Fruit fly (Drosophila melanogaster): Measurements from ENCODE around the gene Dyro.
A peak's percentile ranks its signal among the peaks of the same experiment; 100 is the strongest.

Gene Dyro

dm6 chr3L:11328015-11328680, 32.4 kb upstream of the Dyro start (continued):
- TF ChIP-seq ind (GFP tag; optimal IDR thresholded peaks at IDR 0.05) = peak; percentile 39
- TF ChIP-seq CG30403 (GFP tag; optimal IDR thresholded peaks at IDR 0.05) = peak; percentile 24
- TF ChIP-seq her (GFP tag; optimal IDR thresholded peaks at IDR 0.05) = no peak
- peak; percentile 48 for TF ChIP-seq al (GFP tag; IDR thresholded peaks at IDR 0.05)
- TF ChIP-seq Med (GFP tag) = peak; percentile 81
- peak; percentile 7 for TF ChIP-seq CG12071 (GFP tag; optimal IDR thresholded peaks at IDR 0.05)
- TF ChIP-seq row (GFP tag; IDR thresholded peaks at IDR 0.05) = peak; percentile 60
- peak; percentile 39 for TF ChIP-seq CG7839 (tag; optimal IDR thresholded peaks at IDR 0.05)
- TF ChIP-seq D19B (GFP tag; optimal IDR thresholded peaks at IDR 0.05) = no peak
- peak; percentile 12 for TF ChIP-seq oc (tag; optimal IDR thresholded peaks at IDR 0.05)
- TF ChIP-seq CHES-1-like (GFP tag; optimal IDR thresholded peaks at IDR 0.05) = no peak
- no peak for TF ChIP-seq D (optimal IDR thresholded peaks at IDR 0.05)
- peak; percentile 59 for TF ChIP-seq D (GFP tag; optimal IDR thresholded peaks at IDR 0.05)
- peak; percentile 55; the same call in 2 of the 3 replicates for TF ChIP-seq tgo (GFP tag; IDR thresholded peaks at IDR 0.05)
- TF ChIP-seq CG7928 (GFP tag; optimal IDR thresholded peaks at IDR 0.05) = no peak
- TF ChIP-seq Nf-YC (tag; optimal IDR thresholded peaks at IDR 0.05) = peak; percentile 4
- no peak for TF ChIP-seq klu (GFP tag; IDR thresholded peaks at IDR 0.05)
- peak; percentile 52 for TF ChIP-seq lmd (GFP tag; IDR thresholded peaks at IDR 0.05)
- peak in 1 of 2 experiments; percentile 25 for TF ChIP-seq eve (GFP tag; optimal IDR thresholded peaks at IDR 0.05)
- no peak for TF ChIP-seq NfI (GFP tag; optimal IDR thresholded peaks at IDR 0.05)
- peak; percentile 0 for TF ChIP-seq CG17829 (tag; optimal IDR thresholded peaks at IDR 0.05)
- TF ChIP-seq Asciz (GFP tag; optimal IDR thresholded peaks at IDR 0.05) = peak; percentile 45
- TF ChIP-seq Blimp-1 (GFP tag; optimal IDR thresholded peaks at IDR 0.05) = peak; percentile 47
- no peak for TF ChIP-seq Elba2 (GFP tag; optimal IDR thresholded peaks at IDR 0.05)
- no peak for TF ChIP-seq Scr (GFP tag; IDR thresholded peaks at IDR 0.05; ENCODE audit: partially characterized antibody)
- TF ChIP-seq HLH3B (GFP tag; IDR thresholded peaks at IDR 0.05) = peak; percentile 27; the same call in 1 of the 2 replicates
- TF ChIP-seq CG18599 (GFP tag; optimal IDR thresholded peaks at IDR 0.05) = peak; percentile 18
- peak; percentile 54; the same call in 2 of the 3 replicates for TF ChIP-seq dysf (GFP tag; IDR thresholded peaks at IDR 0.05)
- no peak for TF ChIP-seq CG34224 (GFP tag; IDR thresholded peaks at IDR 0.05; ENCODE audit: partially characterized antibody)
- peak; percentile 88 for TF ChIP-seq CG13894 (tag; optimal IDR thresholded peaks at IDR 0.05)
- TF ChIP-seq CG12219 (GFP tag; optimal IDR thresholded peaks at IDR 0.05) = peak; percentile 4
- peak; percentile 35 for TF ChIP-seq lab (GFP tag; optimal IDR thresholded peaks at IDR 0.05)

- TF ChIP-seq pros (GFP tag; optimal IDR thresholded peaks at IDR 0.05) = no peak
- peak; percentile 11 for TF ChIP-seq CG10147 (GFP tag; optimal IDR thresholded peaks at IDR 0.05)
- TF ChIP-seq gfzf (GFP tag; optimal IDR thresholded peaks at IDR 0.05) = no peak
- peak; percentile 65 for TF ChIP-seq CG30403 (GFP tag; optimal IDR thresholded peaks at IDR 0.05)
- peak; percentile 45 for TF ChIP-seq Meics (GFP tag; optimal IDR thresholded peaks at IDR 0.05)
- TF ChIP-seq vfl (GFP tag; optimal IDR thresholded peaks at IDR 0.05) = no peak
- TF ChIP-seq CG2875 (GFP tag; optimal IDR thresholded peaks at IDR 0.05) = peak; percentile 56
- no peak for TF ChIP-seq Lhr (GFP tag; optimal IDR thresholded peaks at IDR 0.05)
- TF ChIP-seq CG13287 (GFP tag; IDR thresholded peaks at IDR 0.05; ENCODE audit: partially characterized antibody) = no peak
- peak; percentile 37 for TF ChIP-seq BtbVII (GFP tag; optimal IDR thresholded peaks at IDR 0.05)
- peak; percentile 73 for TF ChIP-seq sim (GFP tag; IDR thresholded peaks at IDR 0.05)
- peak; percentile 58; the same call in 1 of the 2 replicates for TF ChIP-seq peb (GFP tag; IDR thresholded peaks at IDR 0.05)
- TF ChIP-seq seq (GFP tag; IDR thresholded peaks at IDR 0.05) = peak; percentile 60
- TF ChIP-seq CG2116 (GFP tag; optimal IDR thresholded peaks at IDR 0.05) = peak; percentile 29
- peak; percentile 97 for TF ChIP-seq sens (GFP tag)
- no peak for TF ChIP-seq Doc3 (GFP tag; IDR thresholded peaks at IDR 0.05; ENCODE audit: partially characterized antibody)
- no peak for TF ChIP-seq CG13894 (tag; optimal IDR thresholded peaks at IDR 0.05)
- TF ChIP-seq Eip74EF (GFP tag; optimal IDR thresholded peaks at IDR 0.05) = peak in 1 of 2 experiments; percentile 35
- peak; percentile 63 for TF ChIP-seq tap (tag; optimal IDR thresholded peaks at IDR 0.05)
These were observed 30.1 kb upstream of the Dyro start for dm6 chr3L:11325671-11326306.

Data from whole organism, embryonic.